Worm (Caenorhabditis elegans) whole organism, L4/young adult: ENCODE measurements around the gene fbxb-52.
"Not testable (repeated sequence)": the region's sequence is repeated elsewhere in the genome, so short reads cannot be mapped to it uniquely, and the experiment has no call there.

Source experiments
- W03F9.2 ChIP-seq: fragments of 150-350 bp; optimal IDR thresholded peaks from 2 replicates; lab custom pipeline; 2014; ENCODE audit warnings: missing biosample characterization, missing genetic modification characterization
- dao-5 ChIP-seq: sonication (generic microtip); optimal IDR thresholded peaks from 2 replicates; lab custom pipeline; 2016; ENCODE audit warnings: missing genotype, missing genetic modification characterization, moderate library complexity, missing compliant biosample characterization
- him-1 ChIP-seq: sonication (generic microtip); optimal IDR thresholded peaks from 2 replicates; lab custom pipeline; 2016; ENCODE audit warnings: missing genotype, missing genetic modification reagents, missing genetic modification characterization, missing compliant biosample characterization

The fbxb-52 gene

DNA sequence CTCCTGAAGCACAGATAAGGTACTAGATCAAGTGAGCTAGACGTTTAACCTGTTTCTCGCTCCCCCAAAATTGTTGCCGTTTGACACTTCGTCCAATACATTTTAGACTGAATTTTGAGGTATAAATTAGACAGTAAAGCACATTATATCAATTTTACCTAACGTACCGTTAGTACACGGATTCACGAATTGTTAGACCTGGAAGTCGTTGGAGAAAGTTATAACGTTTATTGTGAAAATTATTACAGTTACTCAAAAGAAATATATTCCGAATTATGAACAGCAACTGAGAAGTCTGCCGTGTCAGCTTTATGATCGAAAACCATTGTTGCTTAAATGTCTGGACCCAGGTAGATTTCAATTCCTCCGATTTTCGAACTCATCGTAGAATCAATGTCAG, 10.4 kb upstream of the fbxb-52 start:
- TF ChIP-seq him-1 (tag; lab: Kevin White, UChicago) (no peak), dao-5 (no peak), W03F9.2 (tag; lab: Kevin White, UChicago) (no peak)

DNA sequence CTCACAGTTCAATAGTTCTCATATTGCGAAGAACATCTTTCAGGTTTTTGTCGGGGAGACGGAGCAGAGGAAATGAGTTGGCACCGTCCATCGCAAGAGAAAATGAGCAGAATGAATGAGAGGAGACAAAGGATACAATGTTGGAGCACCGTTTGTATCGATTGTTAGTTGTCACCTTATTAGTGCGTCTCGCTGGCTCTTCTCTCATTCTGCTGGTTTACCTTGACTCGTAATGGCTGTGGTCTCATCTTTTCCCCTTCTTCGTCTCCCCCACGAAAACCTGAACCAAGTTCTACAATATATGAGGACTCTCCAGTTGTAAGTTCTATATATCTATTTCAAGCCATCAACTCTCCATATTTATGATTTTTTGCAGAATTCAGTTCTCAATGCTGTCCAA, 5.8 kb upstream of the fbxb-52 start, which contains the start of the genes fbxb-54 and fbxb-50:
Gene fbxb-54, minus strand, starts transcription at position 101 of the 400 bp plus-strand sequence.
Gene fbxb-50, plus strand, starts transcription at position 227 of the 400 bp plus-strand sequence.
- TF ChIP-seq W03F9.2 (tag; lab: Kevin White, UChicago); him-1 (tag; lab: Kevin White, UChicago); dao-5: not testable (repeated sequence)

- TF ChIP-seq him-1 (tag; lab: Kevin White, UChicago) = no peak
- no peak for TF ChIP-seq W03F9.2 (tag; lab: Kevin White, UChicago)
- TF ChIP-seq dao-5 = no peak
Observed at ce11 chrII:1545625-1546024, 4.8 kb downstream of the fbxb-52 start, which contains the start of gene K05F6.12. K05F6.12 (plus strand) TSS chrII:1545925.

DNA sequence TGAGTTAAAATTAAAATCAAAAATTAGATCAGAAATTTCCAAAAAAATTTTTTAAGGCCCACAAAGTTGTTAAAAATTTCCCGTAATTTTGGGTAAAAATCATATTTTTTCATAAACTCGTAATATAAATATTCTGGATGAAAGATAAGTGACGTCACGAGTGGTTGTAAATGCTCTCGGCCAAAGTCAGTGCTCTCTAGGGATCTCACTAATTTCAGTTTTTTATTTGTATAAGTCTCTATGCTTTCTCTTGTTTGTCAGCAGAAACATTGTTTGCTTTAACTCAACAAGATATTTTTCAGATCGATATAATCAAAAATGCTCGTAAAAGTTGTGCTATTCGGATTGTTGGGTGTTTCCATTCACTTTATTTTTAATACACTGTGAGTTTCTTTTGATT, 7.2 kb downstream of the fbxb-52 start, which contains the start of gene K05F6.4:
Gene K05F6.4, plus strand, starts transcription at position 301 of the 400 bp plus-strand sequence.
- not testable (repeated sequence) for TF ChIP-seq W03F9.2 (tag; lab: Kevin White, UChicago); dao-5; him-1 (tag; lab: Kevin White, UChicago)

DNA sequence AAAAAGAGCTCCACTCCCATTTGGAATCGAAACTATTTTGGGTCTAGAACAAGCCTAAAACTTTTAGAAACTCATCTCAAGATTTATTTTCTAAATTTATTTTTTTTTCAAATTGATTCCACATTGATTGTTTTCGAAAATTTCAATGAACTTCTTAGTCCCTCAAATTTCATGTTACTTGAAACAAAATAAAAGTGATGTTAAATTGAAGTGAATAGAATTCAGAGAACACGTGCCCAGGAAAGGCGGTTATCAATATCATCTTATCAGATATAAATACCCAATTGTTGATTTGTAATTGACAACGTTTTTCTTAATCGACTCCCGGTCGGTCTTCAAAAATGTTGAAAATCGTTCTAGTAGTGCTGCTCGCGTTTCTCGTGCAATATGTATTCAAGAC, 9.8 kb downstream of the fbxb-52 start, which contains the start of gene poml-4:
Gene poml-4, plus strand, starts transcription at position 301 of the 400 bp plus-strand sequence.
- TF ChIP-seq him-1 (tag; lab: Kevin White, UChicago); dao-5; W03F9.2 (tag; lab: Kevin White, UChicago): not testable (repeated sequence)

DNA sequence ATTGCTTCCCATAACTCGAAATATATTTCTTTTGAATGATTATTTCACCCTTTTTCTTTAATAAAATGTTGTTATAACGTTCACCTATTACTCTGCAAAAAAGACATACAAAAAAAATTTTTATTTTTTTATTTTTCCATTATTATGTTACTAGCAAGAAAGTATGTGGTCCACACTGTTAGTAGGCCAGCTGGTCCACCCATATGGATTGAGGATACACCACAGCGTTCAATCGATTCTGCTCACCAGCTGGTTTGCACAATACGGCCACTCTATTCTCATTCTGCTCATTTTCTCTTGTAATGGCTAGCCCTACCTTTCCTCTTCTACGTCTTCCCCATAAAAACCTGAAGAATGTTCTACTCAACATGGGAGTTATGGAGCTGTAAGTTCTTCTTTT, 11.8 kb downstream of the fbxb-52 start, which contains the start of gene fbxb-44:
Gene fbxb-44, plus strand, starts transcription at position 301 of the 400 bp plus-strand sequence.
- TF ChIP-seq him-1 (tag; lab: Kevin White, UChicago) (no peak), W03F9.2 (tag; lab: Kevin White, UChicago) (no peak), dao-5 (no peak)

- TF ChIP-seq dao-5 (no peak), him-1 (tag; lab: Kevin White, UChicago) (no peak), W03F9.2 (tag; lab: Kevin White, UChicago) (no peak)
Observed at ce11 chrII:1537321-1537720, 13.1 kb downstream of the fbxb-52 start, which contains the start of gene fbxb-42. fbxb-42 (plus strand) TSS chrII:1537621.

DNA sequence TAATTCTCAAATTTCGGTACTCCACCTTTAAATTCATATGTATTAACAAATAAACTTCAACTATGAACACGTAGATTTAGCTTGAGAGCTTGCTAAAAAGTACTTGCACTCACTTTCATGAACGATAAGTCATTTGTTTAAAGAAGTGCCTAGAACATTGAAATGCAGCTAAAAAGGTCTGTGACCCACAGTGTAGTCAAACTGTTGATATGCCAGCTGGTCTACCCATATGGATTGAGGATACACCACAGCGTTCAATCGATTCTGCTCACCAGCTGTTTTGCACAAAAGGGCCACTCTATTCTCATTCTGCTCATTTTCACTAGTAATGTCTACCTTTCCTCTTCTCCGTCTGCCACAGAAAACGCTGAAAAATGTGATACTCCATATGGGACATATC, 14.5 kb downstream of the fbxb-52 start, which contains the start of gene fbxb-43:
Gene fbxb-43, plus strand, starts transcription at position 301 of the 400 bp plus-strand sequence.
- TF ChIP-seq him-1 (tag; lab: Kevin White, UChicago) (no peak), dao-5 (no peak), W03F9.2 (tag; lab: Kevin White, UChicago) (no peak)

- TF ChIP-seq him-1 (tag; lab: Kevin White, UChicago) (no peak), dao-5 (no peak), W03F9.2 (tag; lab: Kevin White, UChicago) (no peak)
Observed at ce11 chrII:1529057-1529456, 21.3 kb downstream of the fbxb-52 start, which contains the start of gene Y51H7BR.4. Y51H7BR.4 (plus strand) TSS chrII:1529357.

DNA sequence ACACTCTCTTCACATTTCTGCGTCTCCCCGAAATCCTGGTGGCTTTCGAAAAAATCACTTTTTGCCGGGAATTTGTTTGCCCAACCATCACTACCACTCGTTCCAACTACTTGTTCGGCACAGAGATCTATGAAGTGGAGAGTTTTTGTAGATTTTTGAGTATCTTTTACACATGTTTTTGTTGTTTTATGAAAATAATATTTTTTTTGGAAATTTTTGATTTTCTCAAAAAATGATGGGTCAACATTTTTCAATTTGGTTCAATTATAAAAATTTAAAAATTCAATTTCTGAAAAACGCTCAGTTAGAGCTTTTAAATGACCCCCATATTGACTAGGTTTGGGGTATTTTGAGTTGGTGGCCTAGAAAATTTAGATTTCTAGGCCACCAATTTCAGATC, 24.9 kb downstream of the fbxb-52 start, which contains the start of gene Y51H7BR.7:
Gene Y51H7BR.7, minus strand, starts transcription at position 101 of the 400 bp plus-strand sequence.
- TF ChIP-seq W03F9.2 (tag; lab: Kevin White, UChicago) (no peak), him-1 (tag; lab: Kevin White, UChicago) (no peak), dao-5 (no peak)

ce11 chrII:1521956-1522355, 28.4 kb downstream of the fbxb-52 start:
- TF ChIP-seq him-1 (tag; lab: Kevin White, UChicago) (no peak), dao-5 (no peak), W03F9.2 (tag; lab: Kevin White, UChicago) (no peak)

ce11 chrII:1519867-1520266, 30.5 kb downstream of the fbxb-52 start:
- TF ChIP-seq W03F9.2 (tag; lab: Kevin White, UChicago) (no peak), him-1 (tag; lab: Kevin White, UChicago) (peak; percentile 56)

ce11 chrII:1518914-1519313, 31.5 kb downstream of the fbxb-52 start, which contains the start of gene Y51H7BR.8:
Y51H7BR.8 (plus strand) TSS chrII:1519214.
- TF ChIP-seq him-1 (tag; lab: Kevin White, UChicago) = no peak
- TF ChIP-seq W03F9.2 (tag; lab: Kevin White, UChicago) = no peak
- TF ChIP-seq dao-5 = no peak

ce11 chrII:1517354-1517753, 33.0 kb downstream of the fbxb-52 start, which contains the start of gene math-45:
math-45 (minus strand) TSS chrII:1517454.
- TF ChIP-seq W03F9.2 (tag; lab: Kevin White, UChicago) (no peak), him-1 (tag; lab: Kevin White, UChicago) (no peak), dao-5 (no peak)
